Fruit fly (Drosophila melanogaster): ENCODE results near the gene EloA.

The EloA gene

DNA sequence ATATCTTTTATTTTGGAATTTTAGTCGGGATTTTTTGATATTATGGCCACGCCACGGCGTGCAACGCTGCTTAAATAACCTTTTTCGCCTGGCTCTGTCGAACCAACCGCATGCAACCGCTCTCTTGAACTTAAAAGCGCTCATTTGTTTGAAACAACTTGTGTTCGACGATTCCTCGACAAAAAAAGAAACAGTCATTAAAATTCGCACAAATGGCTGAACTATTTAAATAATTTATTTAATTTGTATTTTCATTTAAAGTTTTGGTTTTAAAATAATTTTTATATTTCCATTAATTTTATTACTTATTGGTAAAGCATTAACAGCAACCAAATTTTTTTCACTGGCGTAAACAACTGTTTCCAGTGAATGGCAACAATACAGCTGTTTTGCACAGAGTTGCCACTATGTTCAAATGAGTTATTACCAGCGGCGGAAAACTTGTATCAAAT is 29.5 kb downstream of the EloA start, which contains the start of the genes orb and Cdc16 (continued):
- TF ChIP-seq nom (GFP tag; optimal IDR thresholded peaks at IDR 0.05) (peak; percentile 64), CG43689 (GFP tag; IDR thresholded peaks at IDR 0.05) (peak; percentile 70), Ada2b (GFP tag; IDR thresholded peaks at IDR 0.05) (peak; percentile 91), insv (GFP tag; optimal IDR thresholded peaks at IDR 0.05) (peak in 1 of 2 experiments; percentile 69), Drgx (GFP tag; IDR thresholded peaks at IDR 0.05) (peak; percentile 91), CG32772 (GFP tag; IDR thresholded peaks at IDR 0.05) (peak; percentile 93), fd3F (GFP tag; optimal IDR thresholded peaks at IDR 0.05) (peak; percentile 91), CoRest (tag; optimal IDR thresholded peaks at IDR 0.05) (peak; percentile 93), stc (GFP tag; IDR thresholded peaks at IDR 0.05) (peak; percentile 95), emc (GFP tag; optimal IDR thresholded peaks at IDR 0.05) (peak; percentile 28), PHDP (tag; optimal IDR thresholded peaks at IDR 0.05) (peak; percentile 97), Antp (GFP tag; optimal IDR thresholded peaks at IDR 0.05) (peak; percentile 70), CG15073 (GFP tag; optimal IDR thresholded peaks at IDR 0.05) (peak; percentile 36), CG8388 (GFP tag; optimal IDR thresholded peaks at IDR 0.05) (peak; percentile 92), bab2 (GFP tag; optimal IDR thresholded peaks at IDR 0.05) (peak; percentile 79), Sox102F (GFP tag; optimal IDR thresholded peaks at IDR 0.05) (peak; percentile 95), CG2678 (tag; optimal IDR thresholded peaks at IDR 0.05) (peak; percentile 94), CG16863 (GFP tag; optimal IDR thresholded peaks at IDR 0.05) (peak; percentile 53), Atf-2 (GFP tag; optimal IDR thresholded peaks at IDR 0.05) (no peak), Hr3 (GFP tag; optimal IDR thresholded peaks at IDR 0.05) (peak; percentile 92), gro (GFP tag; optimal IDR thresholded peaks at IDR 0.05) (peak; percentile 54), dysf (GFP tag; IDR thresholded peaks at IDR 0.05) (peak; percentile 93), NK7.1 (GFP tag; optimal IDR thresholded peaks at IDR 0.05) (peak; percentile 39), CG31388 (GFP tag; optimal IDR thresholded peaks at IDR 0.05) (peak; percentile 82), ase (GFP tag; IDR thresholded peaks at IDR 0.05) (peak; percentile 87), HLHmδ (GFP tag; optimal IDR thresholded peaks at IDR 0.05) (no peak), tna (GFP tag; IDR thresholded peaks at IDR 0.05; ENCODE audit: partially characterized antibody) (no peak), cas (GFP tag; IDR thresholded peaks at IDR 0.05) (peak; percentile 85), bigmax (GFP tag; optimal IDR thresholded peaks at IDR 0.05) (no peak), CG10267 (tag; optimal IDR thresholded peaks at IDR 0.05) (peak; percentile 88)

dm6 chr3R:23283702-23284101 is 32.3 kb downstream of the EloA start, which contains the start of gene CG6763:
TSS of gene CG6763 (plus strand) at chr3R:23284002.
- no peak for TF ChIP-seq gcm2 (GFP tag; optimal IDR thresholded peaks at IDR 0.05)
- TF ChIP-seq CG13424 (tag; optimal IDR thresholded peaks at IDR 0.05) = no peak
- TF ChIP-seq Ets65A (GFP tag) = no peak
- TF ChIP-seq Med (GFP tag) = peak; percentile 39
- TF ChIP-seq CG8290 (GFP tag; optimal IDR thresholded peaks at IDR 0.05) = no peak
- TF ChIP-seq CG8290 (tag; optimal IDR thresholded peaks at IDR 0.05) = peak in 1 of 2 experiments; percentile 42
- TF ChIP-seq lab (GFP tag; optimal IDR thresholded peaks at IDR 0.05) = peak; percentile 11
- no peak for TF ChIP-seq Gsc (GFP tag; IDR thresholded peaks at IDR 0.05)

dm6 chr3R:23284256-23284655 is 32.9 kb downstream of the EloA start:
- TF ChIP-seq grn (GFP tag; optimal IDR thresholded peaks at IDR 0.05) (no peak), Usf (GFP tag; optimal IDR thresholded peaks at IDR 0.05) (no peak), CG34224 (GFP tag; IDR thresholded peaks at IDR 0.05; ENCODE audit: partially characterized antibody) (no peak), chn (GFP tag; optimal IDR thresholded peaks at IDR 0.05) (no peak), Oli (tag; optimal IDR thresholded peaks at IDR 0.05) (no peak), CG12391 (tag; optimal IDR thresholded peaks at IDR 0.05) (no peak), org-1 (GFP tag; optimal IDR thresholded peaks at IDR 0.05) (no peak), CG12659 (GFP tag; optimal IDR thresholded peaks at IDR 0.05) (peak; percentile 13), insv (GFP tag; optimal IDR thresholded peaks at IDR 0.05) (no peak), pnt (GFP tag; optimal IDR thresholded peaks at IDR 0.05) (no peak), CHES-1-like (GFP tag; optimal IDR thresholded peaks at IDR 0.05) (no peak), grau (tag; optimal IDR thresholded peaks at IDR 0.05) (no peak), fd102C (GFP tag; optimal IDR thresholded peaks at IDR 0.05) (no peak), emc (GFP tag; optimal IDR thresholded peaks at IDR 0.05) (no peak), CG11696 (GFP tag; IDR thresholded peaks at IDR 0.05) (no peak)
